Fruit fly (Drosophila melanogaster) whole organism, embryonic: ENCODE measurements around the gene CG17127.

Experiments
- Blimp-1 ChIP-seq: fragments of 200-800 bp; sonication (Bioruptor generic); optimal IDR thresholded peaks from 3 replicates; lab custom pipeline; 2018; ENCODE audit warnings: missing biosample characterization, missing genetic modification characterization, mild to moderate bottlenecking, moderate library complexity, missing genetic modification reagents
- CG11456 ChIP-seq: fragments of 200-800 bp; sonication (Bioruptor generic); IDR thresholded peaks from 3 replicates; pipeline ENCODE4 v1.3.6; 2022; ENCODE audit warnings: missing biosample characterization, missing genetic modification characterization
- CG1233 ChIP-seq: fragments of 200-800 bp; sonication (Bioruptor generic); optimal IDR thresholded peaks from 4 replicates; lab custom pipeline; 2018; ENCODE audit warnings: missing biosample characterization, mild to moderate bottlenecking, missing genetic modification characterization
- CG12942 ChIP-seq: fragments of 200-800 bp; sonication (Bioruptor generic); optimal IDR thresholded peaks from 3 replicates; lab custom pipeline; 2016; ENCODE audit warnings: missing biosample characterization, missing genetic modification characterization
- CG13123 ChIP-seq: fragments of 200-800 bp; sonication (Bioruptor generic); optimal IDR thresholded peaks from 2 replicates; lab custom pipeline; 2016; ENCODE audit warnings: missing biosample characterization, missing genetic modification characterization
- CG14667 ChIP-seq: fragments of 200-800 bp; sonication (Bioruptor generic); IDR thresholded peaks from 2 replicates; pipeline ENCODE4 v1.3.6; 2022; ENCODE audit warnings: missing biosample characterization, missing genetic modification characterization
- CG14710 ChIP-seq: fragments of 200-800 bp; sonication (Bioruptor generic); optimal IDR thresholded peaks from 3 replicates; lab custom pipeline; 2019; ENCODE audit warnings: missing biosample characterization, mild to moderate bottlenecking, missing genetic modification characterization, moderate library complexity
- CG17568 ChIP-seq: fragments of 200-800 bp; sonication (Bioruptor generic); optimal IDR thresholded peaks from 2 replicates; lab custom pipeline; 2018; ENCODE audit warnings: missing biosample characterization, mild to moderate bottlenecking, missing genetic modification characterization, moderate library complexity
- CG3281 ChIP-seq: fragments of 200-800 bp; sonication (Bioruptor generic); optimal IDR thresholded peaks from 3 replicates; lab custom pipeline; 2017; ENCODE audit warnings: missing biosample characterization, mild to moderate bottlenecking, missing genetic modification characterization
- CG3838 ChIP-seq: fragments of 200-800 bp; sonication (Bioruptor generic); optimal IDR thresholded peaks from 3 replicates; lab custom pipeline; 2016; ENCODE audit warnings: missing biosample characterization, missing genetic modification characterization
- CG4360 ChIP-seq: fragments of 200-800 bp; sonication (Bioruptor generic); IDR thresholded peaks from 2 replicates; pipeline ENCODE4 v1.3.6; 2022; ENCODE audit warnings: missing biosample characterization, missing genetic modification characterization
- CG9876 ChIP-seq: fragments of 200-800 bp; sonication (Bioruptor generic); optimal IDR thresholded peaks from 2 replicates; lab custom pipeline; 2016; ENCODE audit warnings: missing biosample characterization, missing genetic modification characterization
- CHES-1-like ChIP-seq: fragments of 200-800 bp; sonication (Bioruptor generic); optimal IDR thresholded peaks from 2 replicates; lab custom pipeline; 2016; ENCODE audit warnings: missing biosample characterization, missing genetic modification characterization
- CTCF ChIP-seq: fragments of 200-800 bp; sonication (Bioruptor generic); optimal IDR thresholded peaks from 2 replicates; lab custom pipeline; 2017; ENCODE audit warnings: missing biosample characterization, mild to moderate bottlenecking, missing genetic modification characterization, moderate library complexity
- D19A ChIP-seq: fragments of 200-800 bp; optimal IDR thresholded peaks from 3 replicates; lab custom pipeline; 2019; ENCODE audit warnings: missing biosample characterization, mild to moderate bottlenecking, missing genetic modification characterization, moderate library complexity
- Dll ChIP-seq: fragments of 200-800 bp; sonication (Bioruptor generic); IDR thresholded peaks from 4 replicates; pipeline ENCODE4 v1.3.6; 2022; ENCODE audit warnings: missing biosample characterization, missing genetic modification characterization; ENCODE audit not compliant: partially characterized antibody
- Doc2 ChIP-seq: fragments of 200-800 bp; sonication (Bioruptor generic); IDR thresholded peaks from 2 replicates; pipeline ENCODE4 v1.3.6; 2022; ENCODE audit warnings: missing biosample characterization, missing genetic modification characterization
- Drgx ChIP-seq: fragments of 200-800 bp; sonication (Bioruptor generic); IDR thresholded peaks from 2 replicates; pipeline ENCODE4 v1.3.6; 2022; ENCODE audit warnings: missing biosample characterization, missing genetic modification characterization
- Elba2 ChIP-seq: fragments of 200-800 bp; sonication (Bioruptor generic); optimal IDR thresholded peaks from 3 replicates; lab custom pipeline; 2016; ENCODE audit warnings: missing biosample characterization, missing genetic modification characterization
- H2.0 ChIP-seq: fragments of 200-800 bp; sonication (Bioruptor generic); IDR thresholded peaks from 2 replicates; pipeline ENCODE4 v1.3.6; 2022; ENCODE audit warnings: missing biosample characterization, missing genetic modification characterization
- HLHmδ ChIP-seq: fragments of 200-800 bp; sonication (Bioruptor generic); optimal IDR thresholded peaks from 2 replicates; lab custom pipeline; 2018; ENCODE audit warnings: missing biosample characterization, mild to moderate bottlenecking, missing genetic modification characterization, moderate library complexity
- Hmx ChIP-seq: fragments of 200-800 bp; sonication (Bioruptor generic); optimal IDR thresholded peaks from 2 replicates; lab custom pipeline; 2016; ENCODE audit warnings: missing biosample characterization, missing genetic modification characterization
- Hr78 ChIP-seq, 2 experiments: fragments of 200-800 bp in 1 of 2; fragments of >200 bp in 1 of 2; sonication (Bioruptor generic) in 1 of 2; optimal IDR thresholded peaks; 2 replicates each; lab custom pipeline; 2017 to 2019; ENCODE audit warnings: missing biosample characterization in 2 of 2, missing genetic modification characterization in 2 of 2, mild to moderate bottlenecking in 1 of 2, moderate library complexity in 1 of 2
- Lhr ChIP-seq: fragments of 200-800 bp; sonication (Bioruptor generic); optimal IDR thresholded peaks from 3 replicates; lab custom pipeline; 2017; ENCODE audit warnings: mild to moderate bottlenecking, missing biosample characterization, missing genetic modification reagents, missing genetic modification characterization
- Lim3 ChIP-seq: fragments of 200-800 bp; sonication (Bioruptor generic); IDR thresholded peaks from 2 replicates; pipeline ENCODE4 v1.3.6; 2022; ENCODE audit warnings: missing biosample characterization, missing genetic modification characterization
- Neu2 ChIP-seq: fragments of 200-800 bp; sonication (Bioruptor generic); optimal IDR thresholded peaks from 3 replicates; lab custom pipeline; 2016; ENCODE audit warnings: missing biosample characterization, missing genetic modification characterization, borderline replicate concordance
- PHDP ChIP-seq: fragments of 200-800 bp; sonication (Bioruptor generic); optimal IDR thresholded peaks from 3 replicates; lab custom pipeline; 2018; ENCODE audit warnings: missing biosample characterization, mild to moderate bottlenecking, missing genetic modification characterization, moderate library complexity
- Ptx1 ChIP-seq: fragments of 200-800 bp; sonication (Bioruptor generic); IDR thresholded peaks from 2 replicates; pipeline ENCODE4 v1.3.6; 2022; ENCODE audit warnings: missing biosample characterization, missing genetic modification characterization
- Rfx ChIP-seq: fragments of 200-800 bp; sonication (Bioruptor generic); IDR thresholded peaks from 2 replicates; pipeline ENCODE4 v1.3.6; 2022; ENCODE audit warnings: missing biosample characterization, missing genetic modification characterization
- Sin3A ChIP-seq: fragments of >200 bp; optimal IDR thresholded peaks from 2 replicates; lab custom pipeline; 2018
- TFAM ChIP-seq: fragments of 200-800 bp; sonication (Bioruptor generic); optimal IDR thresholded peaks from 2 replicates; lab custom pipeline; 2017; ENCODE audit warnings: missing biosample characterization, missing genetic modification characterization, inconsistent platforms
- YL-1 ChIP-seq: fragments of 200-800 bp; sonication (Bioruptor generic); optimal IDR thresholded peaks from 3 replicates; lab custom pipeline; 2017; ENCODE audit warnings: missing biosample characterization, mild to moderate bottlenecking, missing genetic modification characterization
- caup ChIP-seq: fragments of 200-800 bp; sonication (Bioruptor generic); optimal IDR thresholded peaks from 3 replicates; lab custom pipeline; 2017; ENCODE audit warnings: missing biosample characterization, mild to moderate bottlenecking, missing genetic modification characterization, moderate library complexity; ENCODE audit not compliant: severe bottlenecking
- dysf ChIP-seq: fragments of 200-800 bp; sonication (Bioruptor generic); IDR thresholded peaks from 3 replicates; pipeline ENCODE4 v1.3.6; 2022; ENCODE audit warnings: missing biosample characterization, missing genetic modification characterization
- fd96Cb ChIP-seq: fragments of 200-800 bp; sonication (Bioruptor generic); optimal IDR thresholded peaks from 2 replicates; lab custom pipeline; 2018; ENCODE audit warnings: missing biosample characterization, mild to moderate bottlenecking, missing genetic modification characterization, moderate library complexity
- gcm ChIP-seq: fragments of 200-800 bp; sonication (Bioruptor generic); optimal IDR thresholded peaks from 2 replicates; lab custom pipeline; 2019; ENCODE audit warnings: missing biosample characterization, mild to moderate bottlenecking, missing genetic modification characterization, moderate library complexity
- gt ChIP-seq: fragments of 200-800 bp; sonication (Bioruptor generic); IDR thresholded peaks from 2 replicates; pipeline ENCODE4 v1.3.6; 2022; ENCODE audit warnings: missing biosample characterization, missing genetic modification characterization
- hth ChIP-seq: fragments of >200 bp; optimal IDR thresholded peaks from 2 replicates; lab custom pipeline; 2017; ENCODE audit warnings: inconsistent platforms
- ind ChIP-seq: fragments of 200-800 bp; sonication (Bioruptor generic); optimal IDR thresholded peaks from 3 replicates; lab custom pipeline; 2016; ENCODE audit warnings: missing biosample characterization, missing genetic modification characterization
- kah ChIP-seq: fragments of 200-800 bp; sonication (Bioruptor generic); optimal IDR thresholded peaks from 2 replicates; lab custom pipeline; 2018; ENCODE audit warnings: missing biosample characterization, mild to moderate bottlenecking, missing genetic modification characterization
- lola ChIP-seq, 3 experiments: fragments of >200 bp in 2 of 3; fragments of 200-800 bp in 1 of 3; sonication (Bioruptor generic) in 1 of 3; optimal IDR thresholded peaks; 2 replicates each; lab custom pipeline; 2017 to 2019; ENCODE audit warnings: missing biosample characterization in 3 of 3, missing genetic modification characterization in 3 of 3, mild to moderate bottlenecking in 1 of 3, moderate library complexity in 1 of 3
- mam ChIP-seq: fragments of 200-800 bp; sonication (Bioruptor generic); optimal IDR thresholded peaks from 3 replicates; lab custom pipeline; 2016; ENCODE audit warnings: missing biosample characterization, missing genetic modification characterization
- pzg ChIP-seq: fragments of 200-800 bp; sonication (Bioruptor generic); optimal IDR thresholded peaks from 3 replicates; lab custom pipeline; 2018; ENCODE audit warnings: missing biosample characterization, mild to moderate bottlenecking, missing genetic modification characterization, moderate library complexity
- repo ChIP-seq: fragments of 200-800 bp; sonication (Bioruptor generic); optimal IDR thresholded peaks from 2 replicates; lab custom pipeline; 2016; ENCODE audit warnings: missing biosample characterization, missing genetic modification characterization
- rib ChIP-seq: fragments of 200-800 bp; sonication (Bioruptor generic); IDR thresholded peaks from 2 replicates; pipeline ENCODE4 v1.3.6; 2022; ENCODE audit warnings: missing biosample characterization, missing genetic modification characterization
- sens ChIP-seq: fragments of 200-800 bp; sonication (Bioruptor generic); peaks from one replicate; lab custom pipeline; 2016; ENCODE audit warnings: missing biosample characterization, missing genetic modification characterization
- sob ChIP-seq: fragments of 200-800 bp; sonication (Bioruptor generic); IDR thresholded peaks from 2 replicates; pipeline ENCODE4 v1.3.6; 2022; ENCODE audit warnings: missing biosample characterization, missing genetic modification characterization
- tgo ChIP-seq: fragments of 200-800 bp; sonication (Bioruptor generic); IDR thresholded peaks from 3 replicates; pipeline ENCODE4 v1.3.6; 2022; ENCODE audit warnings: missing biosample characterization, missing genetic modification characterization
- tll ChIP-seq, 2 experiments: fragments of 200-800 bp in 1 of 2; fragments of >200 bp in 1 of 2; sonication (Bioruptor generic) in 1 of 2; optimal IDR thresholded peaks; 2 replicates each; lab custom pipeline; 2017 to 2019; ENCODE audit warnings: missing biosample characterization in 2 of 2, missing genetic modification characterization in 2 of 2, mild to moderate bottlenecking in 1 of 2, moderate library complexity in 1 of 2
- trem ChIP-seq: fragments of 200-800 bp; optimal IDR thresholded peaks from 3 replicates; lab custom pipeline; 2019; ENCODE audit warnings: missing biosample characterization, mild to moderate bottlenecking, missing genetic modification characterization, moderate library complexity

The CG17127 gene

DNA sequence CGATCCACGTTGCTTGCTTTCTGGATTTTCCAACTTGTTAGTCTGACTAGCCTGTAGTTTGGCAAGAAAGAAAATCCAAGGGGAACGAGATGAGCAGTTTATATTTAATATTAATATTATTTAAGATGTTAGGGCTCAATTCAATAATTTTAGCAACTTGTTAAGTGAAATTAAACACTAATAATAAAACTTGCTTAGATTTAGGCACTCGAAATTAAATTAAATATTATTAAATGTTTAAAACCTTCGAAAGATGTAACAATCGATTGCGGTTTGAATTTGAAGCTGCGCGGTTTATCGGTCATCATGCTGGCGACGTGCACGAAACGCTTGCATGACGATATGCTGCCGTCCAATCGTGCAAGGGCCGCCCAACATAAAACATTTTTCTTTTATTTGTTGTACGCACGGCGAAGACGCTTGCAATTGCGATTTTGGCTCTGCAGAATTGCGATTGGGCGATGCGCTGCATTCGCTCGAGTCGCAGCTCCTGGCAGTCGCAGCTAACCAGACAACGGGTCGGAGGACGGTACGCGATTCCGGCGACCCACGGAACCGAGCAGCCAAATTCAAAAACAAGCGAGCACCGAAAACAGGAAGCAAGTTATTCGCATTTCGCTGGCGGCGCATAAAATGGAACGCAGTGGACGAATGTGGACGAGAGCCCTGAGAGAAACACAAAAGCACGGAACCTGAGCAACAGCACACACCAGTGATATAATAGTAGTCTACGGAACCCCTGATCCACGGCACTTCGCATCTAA is 33.5 kb upstream of the CG17127 start, which contains the start of the genes Vha16-5 and CG12299 (continued):
- peak; percentile 64; the same call in 3 of the 4 replicates for TF ChIP-seq Dll (GFP tag; lab: Robert Waterston, UW)
- no peak for TF ChIP-seq D19A (tag; lab: Kevin White, UChicago)
- TF ChIP-seq CG14710 (tag; lab: Kevin White, UChicago): peak; percentile 76
- peak; percentile 57 for TF ChIP-seq CG3838
- peak; percentile 76 for TF ChIP-seq CG13123
- peak; percentile 87 for TF ChIP-seq CHES-1-like (GFP tag; lab: Kevin White, UChicago)
- peak; percentile 63 for TF ChIP-seq fd96Cb (tag; lab: Kevin White, UChicago)
- TF ChIP-seq tll (GFP tag; optimal IDR thresholded peaks at IDR 0.05; lab: Kevin White, UChicago): no peak
- no peak for TF ChIP-seq Sin3A (lab: Kevin White, UChicago)
- TF ChIP-seq CG1233 (GFP tag; lab: Kevin White, UChicago): peak; percentile 35
- TF ChIP-seq caup (GFP tag; lab: Kevin White, UChicago): peak; percentile 63
- peak; percentile 96 for TF ChIP-seq sob
- peak; percentile 57; the same call in 1 of the 2 replicates for TF ChIP-seq rib
- TF ChIP-seq Hmx (GFP tag; lab: Kevin White, UChicago): no peak
- TF ChIP-seq CG3281 (GFP tag; lab: Kevin White, UChicago): no peak
- TF ChIP-seq CG17568 (GFP tag; lab: Kevin White, UChicago): no peak
- TF ChIP-seq TFAM: no peak
- TF ChIP-seq kah: no peak
- peak; percentile 90 for TF ChIP-seq Ptx1 (GFP tag; lab: Robert Waterston, UW)
- no peak for TF ChIP-seq Hr78 (GFP tag; optimal IDR thresholded peaks at IDR 0.05; lab: Kevin White, UChicago)
- TF ChIP-seq YL-1 (GFP tag; lab: Kevin White, UChicago): no peak
- no peak for TF ChIP-seq HLHmδ (GFP tag; lab: Kevin White, UChicago)
- TF ChIP-seq gcm (GFP tag; lab: Kevin White, UChicago): no peak
- peak; percentile 68 for TF ChIP-seq pzg (GFP tag; lab: Kevin White, UChicago)
- TF ChIP-seq repo (GFP tag; lab: Kevin White, UChicago): peak; percentile 88
- TF ChIP-seq CG9876 (GFP tag; lab: Kevin White, UChicago): peak; percentile 92
- TF ChIP-seq gt: peak; percentile 69
- peak; percentile 55 for TF ChIP-seq Elba2 (GFP tag; lab: Kevin White, UChicago)
- TF ChIP-seq CTCF (GFP tag; lab: Kevin White, UChicago): no peak
- TF ChIP-seq Lhr (GFP tag; lab: Kevin White, UChicago): peak; percentile 2
- TF ChIP-seq Lim3: peak; percentile 47; the same call in 1 of the 2 replicates
- TF ChIP-seq H2.0 (GFP tag; lab: Robert Waterston, UW): peak; percentile 95
- TF ChIP-seq Doc2: peak; percentile 72; the same call in 1 of the 2 replicates
- TF ChIP-seq Neu2: no peak
- TF ChIP-seq ind (GFP tag; lab: Kevin White, UChicago): peak; percentile 86
- peak in 1 of 3 experiments; percentile 84 for TF ChIP-seq lola (GFP tag; optimal IDR thresholded peaks at IDR 0.05; lab: Kevin White, UChicago)
- TF ChIP-seq dysf (GFP tag; lab: Robert Waterston, UW): peak; percentile 91
- TF ChIP-seq hth (lab: Kevin White, UChicago): no peak
- TF ChIP-seq Drgx: peak; percentile 68
- peak; percentile 85 for TF ChIP-seq tgo
- TF ChIP-seq trem (tag; lab: Kevin White, UChicago): peak; percentile 30
- TF ChIP-seq CG14667: peak; percentile 70
- peak; percentile 96 for TF ChIP-seq sens (GFP tag; lab: Kevin White, UChicago)
- TF ChIP-seq CG12942 (GFP tag; lab: Kevin White, UChicago): peak; percentile 86
- peak; percentile 84 for TF ChIP-seq Blimp-1 (GFP tag; lab: Kevin White, UChicago)
- peak; percentile 83 for TF ChIP-seq PHDP (tag; lab: Kevin White, UChicago)
- TF ChIP-seq CG4360: peak; percentile 59; the same call in 1 of the 2 replicates
- peak; percentile 95 for TF ChIP-seq CG11456 (GFP tag; lab: Robert Waterston, UW)
- peak; percentile 74 for TF ChIP-seq mam (GFP tag; lab: Kevin White, UChicago)
- peak; percentile 96 for TF ChIP-seq Rfx
